Worm (Caenorhabditis elegans) whole organism, young adult: ENCODE data around the gene btb-20.
A peak's percentile ranks its signal among the peaks of the same experiment; 100 is the strongest.

Experiments used
- B0261.1 ChIP-seq: sonication (generic microtip); optimal IDR thresholded peaks from 2 replicates; lab custom pipeline; 2016; ENCODE audit warnings: mild to moderate bottlenecking, missing genetic modification characterization, moderate library complexity, missing compliant biosample characterization
- F23B12.7 ChIP-seq: sonication (generic microtip); optimal IDR thresholded peaks from 2 replicates; lab custom pipeline; 2017; ENCODE audit warnings: missing genetic modification characterization, mild to moderate bottlenecking, missing compliant biosample characterization, antibody characterized with exemption, moderate library complexity; ENCODE audit not compliant: insufficient read depth
- F33H1.4 ChIP-seq: fragments of 200-800 bp; sonication (Bioruptor generic); IDR thresholded peaks from 2 replicates; pipeline ENCODE4 v1.3.6; 2022; ENCODE audit warnings: missing genetic modification reagents, missing genetic modification characterization, missing compliant biosample characterization
- F39B2.1 ChIP-seq: fragments of 200-800 bp; sonication (Bioruptor generic); IDR thresholded peaks from 2 replicates; pipeline ENCODE4 v1.3.6; 2022; ENCODE audit warnings: missing genetic modification reagents, missing genetic modification characterization, missing compliant biosample characterization
- F49E8.2 ChIP-seq: sonication (generic microtip); optimal IDR thresholded peaks from 3 replicates; lab custom pipeline; 2017; ENCODE audit warnings: missing genetic modification characterization, mild to moderate bottlenecking, missing compliant biosample characterization, antibody characterized with exemption, moderate library complexity; ENCODE audit not compliant: insufficient read depth
- Y53F4B.3 ChIP-seq: fragments of 200-800 bp; sonication (Bioruptor generic); IDR thresholded peaks from 2 replicates; pipeline ENCODE4 v1.3.6; 2022; ENCODE audit warnings: missing genetic modification reagents, missing genetic modification characterization, missing compliant biosample characterization
- Y95B8A.8 ChIP-seq: fragments of 200-800 bp; sonication (Bioruptor generic); IDR thresholded peaks from 2 replicates; pipeline ENCODE4 v1.3.6; 2022; ENCODE audit warnings: missing genetic modification reagents, missing genetic modification characterization, missing compliant biosample characterization
- ZK185.1 ChIP-seq: sonication (generic microtip); optimal IDR thresholded peaks from 2 replicates; lab custom pipeline; 2016; ENCODE audit warnings: mild to moderate bottlenecking, missing genetic modification characterization, missing compliant biosample characterization; ENCODE audit not compliant: poor library complexity, severe bottlenecking
- akir-1 ChIP-seq: fragments of 200-800 bp; sonication (Bioruptor generic); optimal IDR thresholded peaks from 2 replicates; lab custom pipeline; 2018; ENCODE audit warnings: mild to moderate bottlenecking, missing genetic modification characterization, moderate library complexity, missing compliant biosample characterization
- aptf-2 ChIP-seq: fragments of 200-800 bp; sonication (Bioruptor generic); conservative IDR thresholded peaks from 2 replicates; pipeline ENCODE4 v1.3.6; 2022; ENCODE audit warnings: missing genetic modification reagents, missing genetic modification characterization, missing compliant biosample characterization
- athp-1 ChIP-seq: sonication (generic microtip); optimal IDR thresholded peaks from 2 replicates; lab custom pipeline; 2017; ENCODE audit warnings: mild to moderate bottlenecking, missing genetic modification characterization, missing compliant biosample characterization
- attf-6 ChIP-seq: fragments of 200-800 bp; sonication (Bioruptor generic); IDR thresholded peaks from 2 replicates; pipeline ENCODE4 v1.3.6; 2022; ENCODE audit warnings: missing genetic modification reagents, missing genetic modification characterization, missing compliant biosample characterization
- bed-1 ChIP-seq: fragments of 200-800 bp; sonication (Bioruptor generic); IDR thresholded peaks from 2 replicates; pipeline ENCODE4 v1.3.6; 2022; ENCODE audit warnings: missing genetic modification reagents, missing genetic modification characterization, missing compliant biosample characterization
- cebp-2 ChIP-seq: fragments of 200-800 bp; sonication (Bioruptor generic); IDR thresholded peaks from 2 replicates; pipeline ENCODE4 v1.3.6; 2022; ENCODE audit warnings: missing genetic modification characterization, missing compliant biosample characterization
- ceh-100 ChIP-seq: fragments of 200-800 bp; sonication (Bioruptor generic); IDR thresholded peaks from 2 replicates; pipeline ENCODE4 v1.3.6; 2022; ENCODE audit warnings: missing genetic modification reagents, missing genetic modification characterization, missing compliant biosample characterization
- ceh-27 ChIP-seq: fragments of 200-800 bp; sonication (Bioruptor generic); optimal IDR thresholded peaks from 2 replicates; lab custom pipeline; 2018; ENCODE audit warnings: mild to moderate bottlenecking, missing genetic modification characterization, moderate library complexity, missing compliant biosample characterization
- ceh-40 ChIP-seq: fragments of 200-800 bp; sonication (Bioruptor generic); IDR thresholded peaks from 2 replicates; pipeline ENCODE4 v1.3.6; 2022; ENCODE audit warnings: missing genetic modification characterization, missing compliant biosample characterization
- ceh-91 ChIP-seq: fragments of 200-800 bp; sonication (Bioruptor generic); IDR thresholded peaks from 2 replicates; pipeline ENCODE4 v1.3.6; 2022; ENCODE audit warnings: missing genetic modification reagents, missing genetic modification characterization, missing compliant biosample characterization
- dpl-1 ChIP-seq: fragments of 150-350 bp; optimal IDR thresholded peaks from 2 replicates; lab custom pipeline; 2014; ENCODE audit warnings: missing biosample characterization, missing genetic modification reagents, missing genetic modification characterization
- egrh-3 ChIP-seq: fragments of 200-800 bp; sonication (Bioruptor generic); IDR thresholded peaks from 2 replicates; pipeline ENCODE4 v1.3.6; 2022; ENCODE audit warnings: missing genetic modification reagents, missing genetic modification characterization, missing compliant biosample characterization
- lin-40 ChIP-seq: sonication (generic microtip); optimal IDR thresholded peaks from 2 replicates; lab custom pipeline; 2016; ENCODE audit warnings: missing genetic modification characterization, mild to moderate bottlenecking, missing compliant biosample characterization, missing genotype, missing genetic modification reagents
- madf-10 ChIP-seq: sonication (generic microtip); optimal IDR thresholded peaks from 2 replicates; lab custom pipeline; 2016; ENCODE audit warnings: mild to moderate bottlenecking, missing genetic modification characterization, missing compliant biosample characterization
- madf-3 ChIP-seq: fragments of 200-800 bp; sonication (Bioruptor generic); IDR thresholded peaks from 2 replicates; pipeline ENCODE4 v1.3.6; 2022; ENCODE audit warnings: missing genetic modification reagents, missing genetic modification characterization, missing compliant biosample characterization
- madf-8 ChIP-seq: fragments of 200-800 bp; sonication (Bioruptor generic); conservative IDR thresholded peaks from 2 replicates; pipeline ENCODE4 v1.3.6; 2022; ENCODE audit warnings: missing genetic modification reagents, missing genetic modification characterization, missing compliant biosample characterization
- nfyb-1 ChIP-seq: fragments of 200-800 bp; sonication (Bioruptor generic); IDR thresholded peaks from 2 replicates; pipeline ENCODE4 v1.3.6; 2022; ENCODE audit warnings: missing genetic modification reagents, missing genetic modification characterization, missing compliant biosample characterization
- nhr-27 ChIP-seq: fragments of 200-800 bp; sonication (Bioruptor generic); optimal IDR thresholded peaks from 2 replicates; lab custom pipeline; 2018; ENCODE audit warnings: mild to moderate bottlenecking, missing genetic modification characterization, moderate library complexity, missing compliant biosample characterization
- sea-2 ChIP-seq: fragments of 200-800 bp; sonication (Bioruptor generic); IDR thresholded peaks from 2 replicates; pipeline ENCODE4 v1.3.6; 2022; ENCODE audit warnings: missing genetic modification characterization, missing compliant biosample characterization
- snpc-4 ChIP-seq, 5 experiments: fragments of 150-350 bp in 1 of 5; sonication (generic microtip) in 4 of 5; optimal IDR thresholded peaks; 2 replicates each; lab custom pipeline; 2014 to 2018; ENCODE audit warnings: missing genetic modification characterization in 5 of 5, missing biosample characterization in 3 of 5, antibody characterized with exemption in 2 of 5, mild to moderate bottlenecking in 2 of 5, missing compliant biosample characterization in 2 of 5, missing genotype in 2 of 5, moderate library complexity in 2 of 5, missing genetic modification reagents in 1 of 5
- tbp1 ChIP-seq: fragments of 200-800 bp; sonication (Bioruptor generic); optimal IDR thresholded peaks from 2 replicates; lab custom pipeline; 2018; ENCODE audit warnings: mild to moderate bottlenecking, missing genetic modification characterization, missing compliant biosample characterization
- tbx-9 ChIP-seq: sonication (generic microtip); optimal IDR thresholded peaks from 2 replicates; lab custom pipeline; 2016; ENCODE audit warnings: borderline replicate concordance, missing genetic modification characterization, inconsistent platforms, missing compliant biosample characterization
- zfh-2 ChIP-seq: fragments of 200-800 bp; sonication (Bioruptor generic); conservative IDR thresholded peaks from 2 replicates; pipeline ENCODE4 v1.3.6; 2022; ENCODE audit warnings: missing genetic modification reagents, missing genetic modification characterization, missing compliant biosample characterization
- ztf-18 ChIP-seq: sonication (generic microtip); optimal IDR thresholded peaks from 2 replicates; lab custom pipeline; 2016; ENCODE audit warnings: missing genotype, mild to moderate bottlenecking, missing genetic modification characterization, missing compliant biosample characterization
- ztf-22 ChIP-seq: fragments of 200-800 bp; sonication (Bioruptor generic); optimal IDR thresholded peaks from 2 replicates; lab custom pipeline; 2018; ENCODE audit warnings: mild to moderate bottlenecking, missing genetic modification characterization, moderate library complexity, missing compliant biosample characterization
- ztf-28 ChIP-seq: fragments of 200-800 bp; sonication (Bioruptor generic); IDR thresholded peaks from 2 replicates; pipeline ENCODE4 v1.3.6; 2022; ENCODE audit warnings: missing genetic modification reagents, missing genetic modification characterization, missing compliant biosample characterization

btb-20 gene

DNA sequence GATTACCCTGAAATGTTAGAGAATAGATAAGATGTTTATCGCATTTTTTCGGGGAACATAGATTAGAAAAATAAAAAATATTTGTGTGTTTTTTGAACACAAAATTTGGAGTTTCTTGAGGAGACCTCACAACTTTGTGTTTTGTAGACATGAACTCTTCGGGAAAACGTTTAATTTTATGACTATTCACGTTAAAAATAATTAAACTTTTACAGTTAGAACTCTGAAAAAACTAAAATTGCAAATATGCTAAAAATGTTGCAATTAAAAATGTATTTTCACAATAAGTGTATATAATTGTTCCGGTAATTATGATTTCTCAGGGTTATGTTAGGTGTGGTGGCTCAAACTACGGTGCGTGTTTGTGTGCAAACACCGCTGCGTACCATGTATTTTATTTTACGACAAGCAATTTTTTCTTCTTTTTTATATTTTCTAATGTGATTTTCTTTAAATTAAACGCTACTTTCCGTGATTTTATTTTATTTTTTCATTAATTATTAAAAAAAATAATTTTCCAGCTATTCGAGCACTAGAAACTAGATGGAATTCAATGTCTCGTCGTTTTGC is 5.0 kb upstream of the btb-20 start, which contains the start of the genes F57C2.5 and spat-1 (continued):
- TF ChIP-seq madf-10 (tag; lab: Kevin White, UChicago) (peak; percentile 80), ztf-18 (tag; lab: Kevin White, UChicago) (peak; percentile 42), Y95B8A.8 (GFP tag; lab: Robert Waterston, UW) (0 out of 2 replicates have a peak, but pooled peaks have one; percentile 19), egrh-3 (GFP tag; lab: Robert Waterston, UW) (peak; percentile 33; the same call in 1 of the 2 replicates), B0261.1 (tag; lab: Kevin White, UChicago) (peak; percentile 18), F49E8.2 (tag; lab: Kevin White, UChicago) (peak; percentile 38), madf-8 (GFP tag; lab: Robert Waterston, UW) (peak; percentile 12; the same call in 1 of the 2 replicates), lin-40 (tag; lab: Kevin White, UChicago) (peak; percentile 73), madf-3 (GFP tag; lab: Robert Waterston, UW) (no peak), aptf-2 (GFP tag; lab: Robert Waterston, UW) (peak; percentile 78; the same call in 1 of the 2 replicates), ceh-91 (GFP tag; lab: Robert Waterston, UW) (peak; percentile 76), F33H1.4 (GFP tag; lab: Robert Waterston, UW) (peak; percentile 42; the same call in 1 of the 2 replicates), F23B12.7 (tag; lab: Kevin White, UChicago) (peak; percentile 47), Y53F4B.3 (GFP tag; lab: Robert Waterston, UW) (no peak), tbx-9 (no peak), snpc-4 (GFP tag; optimal IDR thresholded peaks at IDR 0.05; lab: Kevin White, UChicago) (no peak), snpc-4 (tag; optimal IDR thresholded peaks at IDR 0.05; lab: Kevin White, UChicago) (peak in 3 of 4 experiments; percentile 27 to 44 (median 40))

DNA sequence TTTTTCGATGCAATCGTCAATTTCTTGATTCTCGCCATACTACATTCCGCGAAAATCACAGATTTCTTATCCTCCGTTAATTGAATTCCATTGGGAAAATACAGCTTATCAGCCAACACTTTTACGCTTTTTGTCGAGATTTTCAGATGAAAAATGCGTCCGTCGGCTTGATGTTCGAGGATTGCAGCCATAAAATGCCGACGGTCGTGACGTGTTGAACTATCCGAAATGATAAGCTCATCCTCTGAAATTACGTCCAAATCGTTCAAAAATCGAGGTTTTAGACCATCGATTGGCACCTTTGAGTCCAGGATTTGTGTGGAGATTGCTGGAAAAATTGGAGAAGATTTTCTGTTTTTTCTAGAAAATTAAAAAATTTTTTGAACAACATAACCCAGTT is 3.8 kb upstream of the btb-20 start:
- TF ChIP-seq athp-1 = no peak
- TF ChIP-seq bed-1 (GFP tag; lab: Robert Waterston, UW) = no peak
- TF ChIP-seq ceh-100 (GFP tag; lab: Robert Waterston, UW) = no peak
- no peak for TF ChIP-seq dpl-1 (GFP tag; lab: Kevin White, UChicago)
- no peak for TF ChIP-seq zfh-2 (GFP tag; lab: Robert Waterston, UW)
- no peak for TF ChIP-seq tbp1 (GFP tag; lab: Kevin White, UChicago)
- TF ChIP-seq F49E8.2 (tag; lab: Kevin White, UChicago) = no peak
- TF ChIP-seq nhr-27 (tag; lab: Kevin White, UChicago) = no peak
- no peak for TF ChIP-seq F39B2.1 (GFP tag; lab: Robert Waterston, UW)
- TF ChIP-seq attf-6 (GFP tag; lab: Robert Waterston, UW) = no peak
- no peak for TF ChIP-seq ceh-40 (GFP tag; lab: Robert Waterston, UW)
- no peak for TF ChIP-seq ceh-27
- TF ChIP-seq F23B12.7 (tag; lab: Kevin White, UChicago) = no peak
- TF ChIP-seq sea-2 (GFP tag; lab: Robert Waterston, UW) = no peak
- TF ChIP-seq ZK185.1 (tag; lab: Kevin White, UChicago) = no peak
- TF ChIP-seq ztf-28 (GFP tag; lab: Robert Waterston, UW) = no peak
- TF ChIP-seq cebp-2 = no peak

DNA sequence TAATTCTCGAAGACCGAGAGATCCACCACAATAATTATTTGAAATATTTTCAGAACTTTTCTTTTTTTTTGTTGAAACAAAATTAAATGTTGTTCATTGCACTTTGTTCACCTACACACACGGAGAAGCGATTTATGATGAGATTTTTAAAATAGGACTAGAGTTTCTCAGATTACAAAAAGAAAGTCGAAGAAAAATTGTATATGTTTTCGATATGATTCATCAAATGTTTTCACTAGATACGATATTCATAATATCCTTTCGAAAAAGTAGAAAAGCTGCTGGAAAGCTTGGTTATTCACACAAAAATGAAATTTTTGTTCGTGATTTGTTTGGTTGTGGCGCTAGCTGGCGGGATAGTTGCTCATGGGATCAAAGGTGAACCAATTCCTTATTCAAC is 1.7 kb upstream of the btb-20 start, which contains the start of gene F57C2.4:
TSS of gene F57C2.4 (plus strand) at position 301 of the 400 bp plus-strand sequence.
- TF ChIP-seq egrh-3 (GFP tag; lab: Robert Waterston, UW) (no peak), ztf-22 (GFP tag; lab: Kevin White, UChicago) (no peak), bed-1 (GFP tag; lab: Robert Waterston, UW) (no peak), ceh-91 (GFP tag; lab: Robert Waterston, UW) (no peak), nfyb-1 (GFP tag; lab: Robert Waterston, UW) (no peak), snpc-4 (GFP tag; optimal IDR thresholded peaks at IDR 0.05; lab: Kevin White, UChicago) (no peak), snpc-4 (tag; optimal IDR thresholded peaks at IDR 0.05; lab: Kevin White, UChicago) (no peak), akir-1 (GFP tag; lab: Kevin White, UChicago) (no peak)
